Fruit fly (Drosophila melanogaster) whole organism, embryonic: Measurements from ENCODE around the gene CG5618.

Experiments
- Atf6 ChIP-seq: fragments of 200-800 bp; sonication (Bioruptor generic); IDR thresholded peaks from 2 replicates; pipeline ENCODE4 v1.3.6; 2022; ENCODE audit warnings: missing biosample characterization, missing genetic modification characterization
- B-H2 ChIP-seq: fragments of 200-800 bp; sonication (Bioruptor generic); optimal IDR thresholded peaks from 2 replicates; lab custom pipeline; 2018; ENCODE audit warnings: missing biosample characterization, mild to moderate bottlenecking, missing genetic modification characterization
- CG10565 ChIP-seq: fragments of 200-800 bp; sonication (Bioruptor generic); optimal IDR thresholded peaks from 3 replicates; lab custom pipeline; 2016; ENCODE audit warnings: missing biosample characterization, mild to moderate bottlenecking, missing genetic modification characterization
- CG12155 ChIP-seq: fragments of 200-800 bp; sonication (Bioruptor generic); optimal IDR thresholded peaks from 3 replicates; lab custom pipeline; 2016; ENCODE audit warnings: missing biosample characterization, missing genetic modification characterization
- CG12391 ChIP-seq: fragments of 200-800 bp; sonication (Bioruptor generic); optimal IDR thresholded peaks from 3 replicates; lab custom pipeline; 2018; ENCODE audit warnings: missing biosample characterization, mild to moderate bottlenecking, missing genetic modification characterization, moderate library complexity
- CG13424 ChIP-seq: fragments of 200-800 bp; sonication (Bioruptor generic); optimal IDR thresholded peaks from 2 replicates; lab custom pipeline; 2019; ENCODE audit warnings: missing biosample characterization, mild to moderate bottlenecking, missing genetic modification characterization, moderate library complexity
- CG17186 ChIP-seq: fragments of 200-800 bp; sonication (Bioruptor generic); optimal IDR thresholded peaks from 3 replicates; lab custom pipeline; 2017; ENCODE audit warnings: missing biosample characterization, missing genetic modification reagents, missing genetic modification characterization
- CG17361 ChIP-seq: fragments of 200-800 bp; sonication (Bioruptor generic); IDR thresholded peaks from 3 replicates; pipeline ENCODE4 v1.3.6; 2022; ENCODE audit warnings: missing biosample characterization, missing genetic modification characterization
- CG18599 ChIP-seq: fragments of 200-800 bp; sonication (Bioruptor generic); optimal IDR thresholded peaks from 3 replicates; lab custom pipeline; 2017; ENCODE audit warnings: missing biosample characterization, missing genetic modification characterization, mild to moderate bottlenecking, moderate library complexity, missing genetic modification reagents
- CG32532 ChIP-seq: fragments of 200-800 bp; sonication (Bioruptor generic); IDR thresholded peaks from 2 replicates; pipeline ENCODE4 v1.3.6; 2022; ENCODE audit warnings: missing biosample characterization, missing genetic modification characterization
- CG33557 ChIP-seq: fragments of 200-800 bp; sonication (Bioruptor generic); optimal IDR thresholded peaks from 2 replicates; lab custom pipeline; 2019; ENCODE audit warnings: missing biosample characterization, mild to moderate bottlenecking, missing genetic modification characterization, moderate library complexity
- CG34422 ChIP-seq: fragments of 200-800 bp; sonication (Bioruptor generic); IDR thresholded peaks from 3 replicates; pipeline ENCODE4 v1.3.6; 2022; ENCODE audit warnings: missing biosample characterization, missing genetic modification characterization
- CG4360 ChIP-seq: fragments of 200-800 bp; sonication (Bioruptor generic); IDR thresholded peaks from 2 replicates; pipeline ENCODE4 v1.3.6; 2022; ENCODE audit warnings: missing biosample characterization, missing genetic modification characterization
- CG4707 ChIP-seq: fragments of 200-800 bp; sonication (Bioruptor generic); optimal IDR thresholded peaks from 2 replicates; lab custom pipeline; 2018; ENCODE audit warnings: missing biosample characterization, mild to moderate bottlenecking, missing genetic modification characterization, moderate library complexity
- CG6175 ChIP-seq: fragments of 200-800 bp; sonication (Bioruptor generic); IDR thresholded peaks from 3 replicates; pipeline ENCODE4 v1.3.6; 2022; ENCODE audit warnings: missing biosample characterization, missing genetic modification characterization
- CG6689 ChIP-seq: fragments of 200-800 bp; sonication (Bioruptor generic); IDR thresholded peaks from 2 replicates; pipeline ENCODE4 v1.3.6; 2022; ENCODE audit warnings: missing biosample characterization, missing genetic modification characterization
- CG8290 ChIP-seq, 3 experiments: fragments of 200-800 bp; sonication (Bioruptor generic); optimal IDR thresholded peaks; 2 replicates each; lab custom pipeline; 2016 to 2019; ENCODE audit warnings: missing biosample characterization in 3 of 3, missing genetic modification characterization in 3 of 3, mild to moderate bottlenecking in 2 of 3, moderate library complexity in 1 of 3
- CG8765 ChIP-seq: fragments of 200-800 bp; sonication (Bioruptor generic); IDR thresholded peaks from 2 replicates; pipeline ENCODE4 v1.3.6; 2022; ENCODE audit warnings: missing biosample characterization, missing genetic modification characterization
- Dll ChIP-seq: fragments of 200-800 bp; sonication (Bioruptor generic); IDR thresholded peaks from 4 replicates; pipeline ENCODE4 v1.3.6; 2022; ENCODE audit warnings: missing biosample characterization, missing genetic modification characterization; ENCODE audit not compliant: partially characterized antibody
- HLH3B ChIP-seq: fragments of 200-800 bp; sonication (Bioruptor generic); IDR thresholded peaks from 2 replicates; pipeline ENCODE4 v1.3.6; 2022; ENCODE audit warnings: missing biosample characterization, missing genetic modification characterization
- Sry-δ ChIP-seq: fragments of 200-800 bp; sonication (Bioruptor generic); optimal IDR thresholded peaks from 2 replicates; lab custom pipeline; 2016; ENCODE audit warnings: missing biosample characterization, missing genetic modification characterization
- TFAM ChIP-seq: fragments of 200-800 bp; sonication (Bioruptor generic); optimal IDR thresholded peaks from 2 replicates; lab custom pipeline; 2017; ENCODE audit warnings: missing biosample characterization, missing genetic modification characterization, inconsistent platforms
- ase ChIP-seq: fragments of 200-800 bp; sonication (Bioruptor generic); IDR thresholded peaks from 3 replicates; pipeline ENCODE4 v1.3.6; 2022; ENCODE audit warnings: missing biosample characterization, missing genetic modification characterization
- bbx ChIP-seq: fragments of 200-800 bp; sonication (Bioruptor generic); IDR thresholded peaks from 2 replicates; pipeline ENCODE4 v1.3.6; 2022; ENCODE audit warnings: missing biosample characterization, missing genetic modification characterization; ENCODE audit not compliant: partially characterized antibody
- bsh ChIP-seq, 2 experiments: fragments of 200-800 bp; sonication (Bioruptor generic); optimal IDR thresholded peaks; 2 replicates each; lab custom pipeline; 2017 to 2018; ENCODE audit warnings: mild to moderate bottlenecking in 2 of 2, missing biosample characterization in 2 of 2, missing genetic modification characterization in 2 of 2, moderate library complexity in 1 of 2
- cas ChIP-seq: fragments of 200-800 bp; sonication (Bioruptor generic); IDR thresholded peaks from 2 replicates; pipeline ENCODE4 v1.3.6; 2022; ENCODE audit warnings: missing biosample characterization, missing genetic modification characterization
- ci ChIP-seq: fragments of 200-800 bp; sonication (Bioruptor generic); IDR thresholded peaks from 3 replicates; pipeline ENCODE4 v1.3.6; 2022; ENCODE audit warnings: missing biosample characterization, missing genetic modification characterization
- croc ChIP-seq: fragments of 200-800 bp; sonication (Bioruptor generic); conservative IDR thresholded peaks from 3 replicates; pipeline ENCODE4 v1.3.6; 2022; ENCODE audit warnings: missing biosample characterization, missing genetic modification characterization
- dan ChIP-seq: fragments of 200-800 bp; sonication (Bioruptor generic); IDR thresholded peaks from 2 replicates; pipeline ENCODE4 v1.3.6; 2022; ENCODE audit warnings: missing biosample characterization, missing genetic modification characterization
- danr ChIP-seq: fragments of 200-800 bp; sonication (Bioruptor generic); IDR thresholded peaks from 2 replicates; pipeline ENCODE4 v1.3.6; 2022; ENCODE audit warnings: missing biosample characterization, missing genetic modification characterization
- dimm ChIP-seq: fragments of 200-800 bp; sonication (Bioruptor generic); IDR thresholded peaks from 2 replicates; pipeline ENCODE4 v1.3.6; 2022; ENCODE audit warnings: missing biosample characterization, missing genetic modification characterization
- en ChIP-seq: fragments of 200-800 bp; sonication (Bioruptor generic); optimal IDR thresholded peaks from 2 replicates; lab custom pipeline; 2016; ENCODE audit warnings: missing biosample characterization, missing genetic modification characterization
- esg ChIP-seq: fragments of 200-800 bp; sonication (Bioruptor generic); conservative IDR thresholded peaks from 2 replicates; pipeline ENCODE4 v1.3.6; 2022; ENCODE audit warnings: missing biosample characterization, missing genetic modification characterization
- gcm ChIP-seq: fragments of 200-800 bp; sonication (Bioruptor generic); optimal IDR thresholded peaks from 2 replicates; lab custom pipeline; 2019; ENCODE audit warnings: missing biosample characterization, mild to moderate bottlenecking, missing genetic modification characterization, moderate library complexity
- gfzf ChIP-seq: fragments of 200-800 bp; sonication (Bioruptor generic); optimal IDR thresholded peaks from 2 replicates; lab custom pipeline; 2016; ENCODE audit warnings: missing biosample characterization, mild to moderate bottlenecking, missing genetic modification characterization, moderate library complexity
- gro ChIP-seq: fragments of 200-800 bp; sonication (Bioruptor generic); optimal IDR thresholded peaks from 2 replicates; lab custom pipeline; 2016; ENCODE audit warnings: missing biosample characterization, missing genetic modification characterization
- ham ChIP-seq: fragments of 200-800 bp; sonication (Bioruptor generic); IDR thresholded peaks from 2 replicates; pipeline ENCODE4 v1.3.6; 2022; ENCODE audit warnings: missing biosample characterization, missing genetic modification characterization
- hbn ChIP-seq: fragments of 200-800 bp; sonication (Bioruptor generic); IDR thresholded peaks from 2 replicates; pipeline ENCODE4 v1.3.6; 2022; ENCODE audit warnings: missing biosample characterization, missing genetic modification characterization; ENCODE audit not compliant: partially characterized antibody
- hth ChIP-seq: fragments of >200 bp; optimal IDR thresholded peaks from 2 replicates; lab custom pipeline; 2017; ENCODE audit warnings: inconsistent platforms
- p53 ChIP-seq: fragments of 200-800 bp; sonication (Bioruptor generic); optimal IDR thresholded peaks from 2 replicates; lab custom pipeline; 2016; ENCODE audit warnings: missing biosample characterization, missing genetic modification characterization
- pita ChIP-seq: fragments of 200-800 bp; sonication (Bioruptor generic); optimal IDR thresholded peaks from 2 replicates; lab custom pipeline; 2017; ENCODE audit warnings: missing biosample characterization, mild to moderate bottlenecking, missing genetic modification characterization
- rib ChIP-seq: fragments of 200-800 bp; sonication (Bioruptor generic); IDR thresholded peaks from 2 replicates; pipeline ENCODE4 v1.3.6; 2022; ENCODE audit warnings: missing biosample characterization, missing genetic modification characterization
- schlank ChIP-seq: fragments of 200-800 bp; sonication (Bioruptor generic); optimal IDR thresholded peaks from 2 replicates; lab custom pipeline; 2018; ENCODE audit warnings: missing biosample characterization, mild to moderate bottlenecking, missing genetic modification characterization
- sr ChIP-seq: fragments of 200-800 bp; sonication (Bioruptor generic); IDR thresholded peaks from 3 replicates; pipeline ENCODE4 v1.3.6; 2022; ENCODE audit warnings: missing biosample characterization, missing genetic modification characterization
- stc ChIP-seq: fragments of 200-800 bp; sonication (Bioruptor generic); IDR thresholded peaks from 2 replicates; pipeline ENCODE4 v1.3.6; 2022; ENCODE audit warnings: missing biosample characterization, missing genetic modification characterization
- stwl ChIP-seq: fragments of 200-800 bp; sonication (Bioruptor generic); optimal IDR thresholded peaks from 3 replicates; lab custom pipeline; 2018; ENCODE audit warnings: missing biosample characterization, mild to moderate bottlenecking, missing genetic modification characterization, moderate library complexity
- tio ChIP-seq: fragments of 200-800 bp; sonication (Bioruptor generic); optimal IDR thresholded peaks from 2 replicates; lab custom pipeline; 2017; ENCODE audit warnings: missing biosample characterization, missing genetic modification characterization, inconsistent platforms
- trem ChIP-seq: fragments of 200-800 bp; optimal IDR thresholded peaks from 3 replicates; lab custom pipeline; 2019; ENCODE audit warnings: missing biosample characterization, mild to moderate bottlenecking, missing genetic modification characterization, moderate library complexity
- trh ChIP-seq: fragments of 200-800 bp; sonication (Bioruptor generic); optimal IDR thresholded peaks from 2 replicates; lab custom pipeline; 2016; ENCODE audit warnings: missing biosample characterization, missing genetic modification characterization
- usp ChIP-seq: fragments of >200 bp; optimal IDR thresholded peaks from 2 replicates; lab custom pipeline; 2017; ENCODE audit warnings: missing biosample characterization, missing genetic modification characterization
- wor ChIP-seq: fragments of 200-800 bp; sonication (Bioruptor generic); IDR thresholded peaks from 2 replicates; pipeline ENCODE4 v1.3.6; 2022; ENCODE audit warnings: missing biosample characterization, missing genetic modification characterization

CG5618 gene

DNA sequence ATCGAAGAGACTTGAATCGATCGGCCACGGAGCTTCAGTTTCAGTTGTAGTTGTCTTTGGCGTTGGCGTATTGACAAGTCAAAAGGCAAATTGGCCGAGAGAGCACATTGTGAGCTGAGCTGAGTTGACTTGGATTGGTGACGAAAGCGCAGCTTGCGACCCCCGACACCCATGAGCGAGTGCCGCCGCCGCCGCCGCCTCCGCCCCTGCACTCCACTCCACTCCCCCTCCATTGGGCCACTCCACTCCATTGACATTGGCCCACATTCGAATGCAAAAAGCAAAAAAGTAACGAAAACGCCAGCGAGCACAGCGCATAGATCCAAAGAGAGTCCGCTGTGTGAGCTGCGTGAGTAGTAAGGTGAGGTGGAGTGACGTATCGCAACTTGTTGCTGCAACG, 44.5 kb downstream of the CG5618 start (continued):
- no peak for TF ChIP-seq en (GFP tag; lab: Kevin White, UChicago)
- TF ChIP-seq CG17186 (GFP tag; lab: Kevin White, UChicago) = no peak
- TF ChIP-seq CG8765 = no peak
- TF ChIP-seq trh (GFP tag; lab: Kevin White, UChicago) = no peak
- no peak for TF ChIP-seq gro (GFP tag; lab: Kevin White, UChicago)
- TF ChIP-seq TFAM (GFP tag; lab: Kevin White, UChicago) = no peak
- peak; percentile 15; the same call in 1 of the 2 replicates for TF ChIP-seq stc (GFP tag; lab: Robert Waterston, UW)
- TF ChIP-seq CG13424 (tag; lab: Kevin White, UChicago) = no peak
- TF ChIP-seq CG6175 (GFP tag; lab: Robert Waterston, UW) = peak; percentile 64; the same call in 1 of the 3 replicates
- TF ChIP-seq p53 (GFP tag; lab: Kevin White, UChicago) = no peak
- TF ChIP-seq gfzf = no peak
- TF ChIP-seq schlank = no peak
- no peak for TF ChIP-seq bbx
- TF ChIP-seq rib (GFP tag; lab: Robert Waterston, UW) = peak; percentile 58; the same call in 1 of the 2 replicates
- no peak for TF ChIP-seq trem (tag; lab: Kevin White, UChicago)
- no peak for TF ChIP-seq dan
- 0 out of 2 replicates have a peak, but pooled peaks have one; percentile 6 for TF ChIP-seq HLH3B (GFP tag; lab: Robert Waterston, UW)
- TF ChIP-seq croc (GFP tag; lab: Robert Waterston, UW) = no peak
- no peak for TF ChIP-seq CG8290 (GFP tag; optimal IDR thresholded peaks at IDR 0.05; lab: Kevin White, UChicago)
- no peak for TF ChIP-seq CG8290 (tag; optimal IDR thresholded peaks at IDR 0.05; lab: Kevin White, UChicago)
- TF ChIP-seq Atf6 (GFP tag; lab: Robert Waterston, UW) = no peak
- no peak for TF ChIP-seq CG6689
- TF ChIP-seq hbn (GFP tag; lab: Robert Waterston, UW) = 0 out of 2 replicates have a peak, but pooled peaks have one; percentile 29
- TF ChIP-seq CG4707 (GFP tag; lab: Kevin White, UChicago) = no peak
- no peak for TF ChIP-seq stwl (tag; lab: Kevin White, UChicago)
- TF ChIP-seq dimm (GFP tag; lab: Robert Waterston, UW) = no peak
- no peak for TF ChIP-seq tio (GFP tag; lab: Kevin White, UChicago)
- no peak for TF ChIP-seq CG12155 (GFP tag; lab: Kevin White, UChicago)
- no peak for TF ChIP-seq CG17361 (GFP tag; lab: Robert Waterston, UW)
- TF ChIP-seq B-H2 (GFP tag; lab: Kevin White, UChicago) = no peak
- no peak for TF ChIP-seq esg (GFP tag; lab: Robert Waterston, UW)
- no peak for TF ChIP-seq hth (lab: Kevin White, UChicago)
- no peak for TF ChIP-seq usp (GFP tag; lab: Kevin White, UChicago)
- no peak for TF ChIP-seq CG32532 (GFP tag; lab: Robert Waterston, UW)
- no peak for TF ChIP-seq CG33557 (GFP tag; lab: Kevin White, UChicago)
- no peak for TF ChIP-seq bsh (GFP tag; optimal IDR thresholded peaks at IDR 0.05; lab: Kevin White, UChicago)
- TF ChIP-seq CG4360 (GFP tag; lab: Robert Waterston, UW) = no peak
- TF ChIP-seq ase (GFP tag; lab: Robert Waterston, UW) = 0 out of 3 replicates have a peak, but pooled peaks have one; percentile 4
- TF ChIP-seq pita = no peak
- no peak for TF ChIP-seq CG12391 (tag; lab: Kevin White, UChicago)
- TF ChIP-seq Sry-δ (GFP tag; lab: Kevin White, UChicago) = no peak
- TF ChIP-seq wor (GFP tag; lab: Robert Waterston, UW) = no peak
- TF ChIP-seq CG10565 (GFP tag; lab: Kevin White, UChicago) = no peak
- TF ChIP-seq cas (GFP tag; lab: Robert Waterston, UW) = no peak
- TF ChIP-seq CG18599 = no peak
- TF ChIP-seq danr (GFP tag; lab: Robert Waterston, UW) = no peak
- TF ChIP-seq CG34422 = 0 out of 3 replicates have a peak, but pooled peaks have one; percentile 26
- no peak for TF ChIP-seq gcm (GFP tag; lab: Kevin White, UChicago)
- no peak for TF ChIP-seq ci (GFP tag; lab: Robert Waterston, UW)
- TF ChIP-seq Dll (GFP tag; lab: Robert Waterston, UW) = no peak
- TF ChIP-seq ham (GFP tag; lab: Robert Waterston, UW) = no peak
- peak; percentile 80 for TF ChIP-seq sr
